Fruit fly (Drosophila melanogaster) whole organism, embryonic: ENCODE results near the gene CG9903.

Experiments used
- Bdp1 ChIP-seq: fragments of 200-800 bp; sonication (Bioruptor generic); optimal IDR thresholded peaks from 3 replicates; lab custom pipeline; 2016; ENCODE audit warnings: missing biosample characterization, missing genetic modification characterization
- CG10431 ChIP-seq: fragments of 200-800 bp; sonication (Bioruptor generic); optimal IDR thresholded peaks from 3 replicates; lab custom pipeline; 2018; ENCODE audit warnings: missing biosample characterization, mild to moderate bottlenecking, missing genetic modification characterization
- CG10979 ChIP-seq: fragments of 200-800 bp; sonication (Bioruptor generic); optimal IDR thresholded peaks from 2 replicates; lab custom pipeline; 2018; ENCODE audit warnings: missing biosample characterization, mild to moderate bottlenecking, missing genetic modification characterization, moderate library complexity
- CG11696 ChIP-seq: fragments of 200-800 bp; sonication (Bioruptor generic); IDR thresholded peaks from 2 replicates; pipeline ENCODE4 v1.3.6; 2022; ENCODE audit warnings: missing biosample characterization, missing genetic modification characterization
- CG13287 ChIP-seq: fragments of 200-800 bp; sonication (Bioruptor generic); IDR thresholded peaks from 2 replicates; pipeline ENCODE4 v1.3.6; 2022; ENCODE audit warnings: missing biosample characterization, missing genetic modification characterization; ENCODE audit not compliant: partially characterized antibody
- CG13296 ChIP-seq: fragments of 200-800 bp; sonication (Bioruptor generic); optimal IDR thresholded peaks from 3 replicates; lab custom pipeline; 2018; ENCODE audit warnings: missing biosample characterization, mild to moderate bottlenecking, missing genetic modification characterization
- CG15696 ChIP-seq: fragments of 200-800 bp; sonication (Bioruptor generic); optimal IDR thresholded peaks from 2 replicates; lab custom pipeline; 2019; ENCODE audit warnings: missing biosample characterization, mild to moderate bottlenecking, missing genetic modification characterization, moderate library complexity
- CG1603 ChIP-seq: fragments of 200-800 bp; sonication (Bioruptor generic); optimal IDR thresholded peaks from 2 replicates; lab custom pipeline; 2019; ENCODE audit warnings: missing biosample characterization, mild to moderate bottlenecking, missing genetic modification characterization, moderate library complexity
- CG17802 ChIP-seq: fragments of 200-800 bp; sonication (Bioruptor generic); optimal IDR thresholded peaks from 2 replicates; lab custom pipeline; 2018; ENCODE audit warnings: missing biosample characterization, mild to moderate bottlenecking, missing genetic modification characterization, moderate library complexity
- CG2129 ChIP-seq: fragments of 200-800 bp; sonication (Bioruptor generic); IDR thresholded peaks from 2 replicates; pipeline ENCODE4 v1.3.6; 2022; ENCODE audit warnings: missing biosample characterization, missing genetic modification characterization; ENCODE audit not compliant: partially characterized antibody
- CG32767 ChIP-seq: fragments of 200-800 bp; sonication (Bioruptor generic); IDR thresholded peaks from 2 replicates; pipeline ENCODE4 v1.3.6; 2022; ENCODE audit warnings: missing biosample characterization, missing genetic modification characterization
- CG34224 ChIP-seq: fragments of 200-800 bp; sonication (Bioruptor generic); IDR thresholded peaks from 3 replicates; pipeline ENCODE4 v1.3.6; 2022; ENCODE audit warnings: missing biosample characterization, missing genetic modification characterization; ENCODE audit not compliant: partially characterized antibody
- CG3726 ChIP-seq: fragments of 200-800 bp; sonication (Bioruptor generic); IDR thresholded peaks from 3 replicates; pipeline ENCODE4, ENCODE4 v1.3.6; 2022; ENCODE audit warnings: missing biosample characterization, missing genetic modification characterization
- CG3838 ChIP-seq: fragments of 200-800 bp; sonication (Bioruptor generic); optimal IDR thresholded peaks from 3 replicates; lab custom pipeline; 2016; ENCODE audit warnings: missing biosample characterization, missing genetic modification characterization
- CG4404 ChIP-seq: fragments of 200-800 bp; sonication (Bioruptor generic); IDR thresholded peaks from 2 replicates; pipeline ENCODE4 v1.3.6; 2022; ENCODE audit warnings: missing biosample characterization, missing genetic modification characterization
- CG4730 ChIP-seq: fragments of 200-800 bp; sonication (Bioruptor generic); IDR thresholded peaks from 2 replicates; pipeline ENCODE4 v1.3.6; 2022; ENCODE audit warnings: missing biosample characterization, missing genetic modification characterization
- CG6791 ChIP-seq: fragments of 200-800 bp; sonication (Bioruptor generic); IDR thresholded peaks from 3 replicates; pipeline ENCODE4 v1.3.6; 2022; ENCODE audit warnings: missing biosample characterization, missing genetic modification characterization; ENCODE audit not compliant: partially characterized antibody
- CG7987 ChIP-seq: fragments of 200-800 bp; sonication (Bioruptor generic); optimal IDR thresholded peaks from 2 replicates; lab custom pipeline; 2018; ENCODE audit warnings: missing biosample characterization, mild to moderate bottlenecking, missing genetic modification characterization, moderate library complexity
- CG8924 ChIP-seq: fragments of 200-800 bp; optimal IDR thresholded peaks from 3 replicates; lab custom pipeline; 2019; ENCODE audit warnings: missing biosample characterization, mild to moderate bottlenecking, missing genetic modification characterization, moderate library complexity
- CG9215 ChIP-seq: fragments of 200-800 bp; sonication (Bioruptor generic); IDR thresholded peaks from 2 replicates; pipeline ENCODE4 v1.3.6; 2022; ENCODE audit warnings: missing biosample characterization, missing genetic modification characterization
- Ets97D ChIP-seq: fragments of 200-800 bp; sonication (Bioruptor generic); optimal IDR thresholded peaks from 3 replicates; lab custom pipeline; 2016; ENCODE audit warnings: missing biosample characterization, missing genetic modification characterization
- GATAe ChIP-seq: fragments of 200-800 bp; sonication (Bioruptor generic); conservative IDR thresholded peaks from 2 replicates; pipeline ENCODE4 v1.3.6; 2022; ENCODE audit warnings: missing biosample characterization, missing genetic modification characterization
- HLHmδ ChIP-seq: fragments of 200-800 bp; sonication (Bioruptor generic); optimal IDR thresholded peaks from 2 replicates; lab custom pipeline; 2018; ENCODE audit warnings: missing biosample characterization, mild to moderate bottlenecking, missing genetic modification characterization, moderate library complexity
- Hsf ChIP-seq: fragments of 200-800 bp; sonication (Bioruptor generic); optimal IDR thresholded peaks from 3 replicates; lab custom pipeline; 2016; ENCODE audit warnings: missing biosample characterization, missing genetic modification characterization
- MESR4 ChIP-seq: fragments of 200-800 bp; sonication (Bioruptor generic); optimal IDR thresholded peaks from 2 replicates; lab custom pipeline; 2018; ENCODE audit warnings: missing biosample characterization, mild to moderate bottlenecking, missing genetic modification characterization, moderate library complexity
- Nf-YC ChIP-seq: fragments of 200-800 bp; optimal IDR thresholded peaks from 3 replicates; lab custom pipeline; 2019; ENCODE audit warnings: missing biosample characterization, mild to moderate bottlenecking, missing genetic modification characterization, moderate library complexity
- Spps ChIP-seq: fragments of 200-800 bp; sonication (Bioruptor generic); optimal IDR thresholded peaks from 2 replicates; lab custom pipeline; 2018; ENCODE audit warnings: missing biosample characterization, mild to moderate bottlenecking, missing genetic modification characterization
- ara ChIP-seq: fragments of 200-800 bp; sonication (Bioruptor generic); IDR thresholded peaks from 2 replicates; pipeline ENCODE4 v1.3.6; 2022; ENCODE audit warnings: missing biosample characterization, missing genetic modification characterization
- ato ChIP-seq: fragments of 200-800 bp; sonication (Bioruptor generic); IDR thresholded peaks from 2 replicates; pipeline ENCODE4 v1.3.6; 2022; ENCODE audit warnings: missing biosample characterization, missing genetic modification characterization; ENCODE audit not compliant: partially characterized antibody
- bcd ChIP-seq: fragments of 200-800 bp; sonication (Bioruptor generic); optimal IDR thresholded peaks from 2 replicates; lab custom pipeline; 2017; ENCODE audit warnings: missing biosample characterization, mild to moderate bottlenecking, missing genetic modification characterization
- cas ChIP-seq: fragments of 200-800 bp; sonication (Bioruptor generic); IDR thresholded peaks from 2 replicates; pipeline ENCODE4 v1.3.6; 2022; ENCODE audit warnings: missing biosample characterization, missing genetic modification characterization
- corto ChIP-seq: fragments of 200-800 bp; sonication (Bioruptor generic); optimal IDR thresholded peaks from 2 replicates; lab custom pipeline; 2016; ENCODE audit warnings: missing biosample characterization, mild to moderate bottlenecking, missing genetic modification characterization, moderate library complexity
- dan ChIP-seq: fragments of 200-800 bp; sonication (Bioruptor generic); IDR thresholded peaks from 2 replicates; pipeline ENCODE4 v1.3.6; 2022; ENCODE audit warnings: missing biosample characterization, missing genetic modification characterization
- fd102C ChIP-seq: fragments of 200-800 bp; sonication (Bioruptor generic); optimal IDR thresholded peaks from 2 replicates; lab custom pipeline; 2018; ENCODE audit warnings: missing biosample characterization, mild to moderate bottlenecking, missing genetic modification characterization, moderate library complexity
- gcm2 ChIP-seq: fragments of 200-800 bp; sonication (Bioruptor generic); optimal IDR thresholded peaks from 2 replicates; lab custom pipeline; 2016; ENCODE audit warnings: missing biosample characterization, missing genetic modification characterization
- gsb ChIP-seq: fragments of 200-800 bp; sonication (Bioruptor generic); IDR thresholded peaks from 2 replicates; pipeline ENCODE4 v1.3.6; 2022; ENCODE audit warnings: missing biosample characterization, missing genetic modification characterization
- hb ChIP-seq: fragments of 200-800 bp; sonication (Bioruptor generic); IDR thresholded peaks from 3 replicates; pipeline ENCODE4 v1.3.6; 2022; ENCODE audit warnings: missing biosample characterization, missing genetic modification characterization; ENCODE audit not compliant: partially characterized antibody
- jing ChIP-seq: fragments of 200-800 bp; sonication (Bioruptor generic); optimal IDR thresholded peaks from 2 replicates; lab custom pipeline; 2018; ENCODE audit warnings: missing biosample characterization, mild to moderate bottlenecking, missing genetic modification characterization
- kah ChIP-seq: fragments of 200-800 bp; sonication (Bioruptor generic); optimal IDR thresholded peaks from 2 replicates; lab custom pipeline; 2018; ENCODE audit warnings: missing biosample characterization, mild to moderate bottlenecking, missing genetic modification characterization
- kay ChIP-seq: fragments of 200-800 bp; sonication (Bioruptor generic); optimal IDR thresholded peaks from 2 replicates; lab custom pipeline; 2016; ENCODE audit warnings: missing biosample characterization, missing genetic modification characterization
- ken ChIP-seq: fragments of 200-800 bp; sonication (Bioruptor generic); IDR thresholded peaks from 3 replicates; pipeline ENCODE4 v1.3.6; 2022; ENCODE audit warnings: missing biosample characterization, missing genetic modification characterization
- nerfin-1 ChIP-seq: fragments of 200-800 bp; sonication (Bioruptor generic); optimal IDR thresholded peaks from 3 replicates; lab custom pipeline; 2019; ENCODE audit warnings: missing biosample characterization, mild to moderate bottlenecking, missing genetic modification characterization, moderate library complexity
- nmo ChIP-seq: fragments of 200-800 bp; sonication (Bioruptor generic); optimal IDR thresholded peaks from 2 replicates; lab custom pipeline; 2018; ENCODE audit warnings: missing biosample characterization, mild to moderate bottlenecking, missing genetic modification characterization, moderate library complexity
- pnt ChIP-seq: fragments of 200-800 bp; sonication (Bioruptor generic); optimal IDR thresholded peaks from 3 replicates; lab custom pipeline; 2016; ENCODE audit warnings: missing biosample characterization, missing genetic modification characterization
- sima ChIP-seq: fragments of 200-800 bp; sonication (Bioruptor generic); optimal IDR thresholded peaks from 2 replicates; lab custom pipeline; 2016; ENCODE audit warnings: missing biosample characterization, missing genetic modification characterization
- slou ChIP-seq: fragments of 200-800 bp; sonication (Bioruptor generic); optimal IDR thresholded peaks from 3 replicates; lab custom pipeline; 2016; ENCODE audit warnings: missing biosample characterization, missing genetic modification characterization
- tna ChIP-seq: fragments of 200-800 bp; sonication (Bioruptor generic); IDR thresholded peaks from 2 replicates; pipeline ENCODE4 v1.3.6; 2022; ENCODE audit warnings: missing biosample characterization, missing genetic modification characterization; ENCODE audit not compliant: partially characterized antibody
- trh ChIP-seq: fragments of 200-800 bp; sonication (Bioruptor generic); optimal IDR thresholded peaks from 2 replicates; lab custom pipeline; 2016; ENCODE audit warnings: missing biosample characterization, missing genetic modification characterization
- unc-4 ChIP-seq: fragments of 200-800 bp; sonication (Bioruptor generic); IDR thresholded peaks from 2 replicates; pipeline ENCODE4 v1.3.6; 2022; ENCODE audit warnings: missing biosample characterization, missing genetic modification characterization; ENCODE audit not compliant: partially characterized antibody
- vvl ChIP-seq: fragments of 200-800 bp; sonication (Bioruptor generic); IDR thresholded peaks from 2 replicates; pipeline ENCODE4 v1.3.6; 2022; ENCODE audit warnings: missing biosample characterization, missing genetic modification characterization
- zen ChIP-seq: fragments of 200-800 bp; sonication (Bioruptor generic); optimal IDR thresholded peaks from 3 replicates; lab custom pipeline; 2018; ENCODE audit warnings: missing biosample characterization, mild to moderate bottlenecking, missing genetic modification characterization, moderate library complexity

The CG9903 gene

dm6 chrX:16547390-16547789, 6.7 kb upstream of the CG9903 start, which contains the start of gene CG9902 (continued):
- TF ChIP-seq CG8924 (no peak), CG10431 (no peak), HLHmδ (GFP tag; lab: Kevin White, UChicago) (no peak), CG34224 (peak; percentile 83), dan (GFP tag; lab: Robert Waterston, UW) (no peak), Bdp1 (GFP tag; lab: Kevin White, UChicago) (no peak), Nf-YC (tag; lab: Kevin White, UChicago) (peak; percentile 26), tna (GFP tag; lab: Robert Waterston, UW) (peak; percentile 73), pnt (GFP tag; lab: Kevin White, UChicago) (no peak), CG13287 (GFP tag; lab: Robert Waterston, UW) (peak; percentile 90), corto (GFP tag; lab: Kevin White, UChicago) (no peak), gsb (GFP tag; lab: Robert Waterston, UW) (no peak), ken (GFP tag; lab: Robert Waterston, UW) (no peak), CG3726 (GFP tag; lab: Robert Waterston, UW) (no peak), slou (GFP tag; lab: Kevin White, UChicago) (no peak), zen (tag; lab: Kevin White, UChicago) (peak; percentile 58), kah (GFP tag; lab: Kevin White, UChicago) (no peak), CG17802 (tag; lab: Kevin White, UChicago) (no peak), Ets97D (peak; percentile 94), sima (GFP tag; lab: Kevin White, UChicago) (no peak), kay (GFP tag; lab: Kevin White, UChicago) (no peak), nerfin-1 (tag; lab: Kevin White, UChicago) (no peak), CG3838 (GFP tag; lab: Kevin White, UChicago) (no peak), MESR4 (peak; percentile 40), CG7987 (GFP tag; lab: Kevin White, UChicago) (peak; percentile 37), CG2129 (GFP tag; lab: Robert Waterston, UW) (peak; percentile 40; the same call in 1 of the 2 replicates), GATAe (GFP tag; lab: Robert Waterston, UW) (no peak), fd102C (no peak), CG6791 (GFP tag; lab: Robert Waterston, UW) (peak; percentile 86), CG15696 (no peak), nmo (GFP tag; lab: Kevin White, UChicago) (peak; percentile 60), vvl (GFP tag; lab: Robert Waterston, UW) (peak; percentile 73), unc-4 (GFP tag; lab: Robert Waterston, UW) (peak; percentile 76), CG11696 (GFP tag; lab: Robert Waterston, UW) (no peak), CG13296 (no peak), gcm2 (GFP tag; lab: Kevin White, UChicago) (no peak), cas (GFP tag; lab: Robert Waterston, UW) (no peak), jing (GFP tag; lab: Kevin White, UChicago) (no peak), CG4404 (GFP tag; lab: Robert Waterston, UW) (no peak), Hsf (GFP tag; lab: Kevin White, UChicago) (no peak), CG32767 (GFP tag; lab: Robert Waterston, UW) (no peak), ato (peak; percentile 59; the same call in 1 of the 2 replicates), ara (no peak), CG4730 (no peak), Spps (tag; lab: Kevin White, UChicago) (no peak), trh (GFP tag; lab: Kevin White, UChicago) (no peak), hb (GFP tag; lab: Robert Waterston, UW) (peak; percentile 76), CG10979 (tag; lab: Kevin White, UChicago) (no peak), CG1603 (tag; lab: Kevin White, UChicago) (peak; percentile 87), bcd (GFP tag; lab: Kevin White, UChicago) (no peak), CG9215 (GFP tag; lab: Robert Waterston, UW) (peak; percentile 92)
